Fruit fly (Drosophila melanogaster): ENCODE measurements around the gene CG13445.

CG13445 gene

dm6 chr3L:15794311-15794710 is 15.0 kb upstream of the CG13445 start (continued):
- no peak for TF ChIP-seq CG15479 (GFP tag; optimal IDR thresholded peaks at IDR 0.05)
- TF ChIP-seq CG6175 (GFP tag; IDR thresholded peaks at IDR 0.05), result no peak
- TF ChIP-seq CG13894 (tag; optimal IDR thresholded peaks at IDR 0.05), result no peak
- no peak for TF ChIP-seq CG12155 (GFP tag; optimal IDR thresholded peaks at IDR 0.05)
- TF ChIP-seq CG10565 (GFP tag; optimal IDR thresholded peaks at IDR 0.05), result no peak
- peak; percentile 27 for TF ChIP-seq sens (GFP tag)
- no peak for TF ChIP-seq CG6813 (GFP tag; optimal IDR thresholded peaks at IDR 0.05)
- TF ChIP-seq row (GFP tag; IDR thresholded peaks at IDR 0.05), result peak; percentile 82
- no peak for TF ChIP-seq CG17385 (GFP tag; optimal IDR thresholded peaks at IDR 0.05)
- peak; percentile 36 for TF ChIP-seq az2 (GFP tag; optimal IDR thresholded peaks at IDR 0.05)
- peak; percentile 49; the same call in 1 of the 2 replicates for TF ChIP-seq Atf6 (GFP tag; IDR thresholded peaks at IDR 0.05)
- TF ChIP-seq CG42726 (GFP tag; IDR thresholded peaks at IDR 0.05; ENCODE audit: partially characterized antibody), result no peak
- no peak for TF ChIP-seq tx (GFP tag; optimal IDR thresholded peaks at IDR 0.05)
- TF ChIP-seq nmo (GFP tag; optimal IDR thresholded peaks at IDR 0.05), result peak; percentile 57
- TF ChIP-seq CG12299 (tag; optimal IDR thresholded peaks at IDR 0.05), result no peak
- TF ChIP-seq Ada2b (GFP tag; IDR thresholded peaks at IDR 0.05), result peak; percentile 32; the same call in 1 of the 2 replicates
- TF ChIP-seq gem (tag; optimal IDR thresholded peaks at IDR 0.05), result peak; percentile 70
- no peak for TF ChIP-seq Hmx (GFP tag; optimal IDR thresholded peaks at IDR 0.05)
- TF ChIP-seq CG14050 (GFP tag; IDR thresholded peaks at IDR 0.05), result 0 out of 3 replicates have a peak, but pooled peaks have one; percentile 9
- no peak for TF ChIP-seq pum (GFP tag; optimal IDR thresholded peaks at IDR 0.05)
- no peak for TF ChIP-seq Vsx1 (GFP tag; optimal IDR thresholded peaks at IDR 0.05)
- no peak for TF ChIP-seq CG9876 (GFP tag; optimal IDR thresholded peaks at IDR 0.05)
- TF ChIP-seq CG30431 (GFP tag; optimal IDR thresholded peaks at IDR 0.05), result peak; percentile 29
- TF ChIP-seq p53 (GFP tag; optimal IDR thresholded peaks at IDR 0.05), result no peak
- TF ChIP-seq unc-4 (GFP tag; IDR thresholded peaks at IDR 0.05; ENCODE audit: partially characterized antibody), result no peak
- no peak for TF ChIP-seq cg (GFP tag; optimal IDR thresholded peaks at IDR 0.05)
- TF ChIP-seq crc (GFP tag; optimal IDR thresholded peaks at IDR 0.05), result no peak
- no peak for TF ChIP-seq cad (GFP tag; optimal IDR thresholded peaks at IDR 0.05)
- TF ChIP-seq tio (GFP tag; optimal IDR thresholded peaks at IDR 0.05), result peak; percentile 21
- TF ChIP-seq CG10209 (GFP tag; optimal IDR thresholded peaks at IDR 0.05), result peak; percentile 37
- TF ChIP-seq crp (GFP tag; optimal IDR thresholded peaks at IDR 0.05), result no peak
- peak; percentile 16 for TF ChIP-seq dmrt99B (tag; optimal IDR thresholded peaks at IDR 0.05)
- TF ChIP-seq CkIIα-i1 (GFP tag; IDR thresholded peaks at IDR 0.05), result no peak
- no peak for TF ChIP-seq Pdp1 (GFP tag; optimal IDR thresholded peaks at IDR 0.05)
- peak; percentile 75 for TF ChIP-seq CG10959 (GFP tag; IDR thresholded peaks at IDR 0.05)
- TF ChIP-seq lola (GFP tag; optimal IDR thresholded peaks at IDR 0.05), result peak in 1 of 3 experiments; percentile 72
- peak; percentile 25 for TF ChIP-seq CG1647 (GFP tag; optimal IDR thresholded peaks at IDR 0.05)
- no peak for TF ChIP-seq pzg (GFP tag; optimal IDR thresholded peaks at IDR 0.05)
- peak in 1 of 2 experiments; percentile 39 for TF ChIP-seq Hr51 (GFP tag; optimal IDR thresholded peaks at IDR 0.05)
- no peak for TF ChIP-seq HmgD (GFP tag; optimal IDR thresholded peaks at IDR 0.05)
- no peak for TF ChIP-seq CG30020 (tag; optimal IDR thresholded peaks at IDR 0.05)
- TF ChIP-seq CG1529 (GFP tag; optimal IDR thresholded peaks at IDR 0.05), result peak; percentile 13
- no peak for TF ChIP-seq ken (GFP tag; IDR thresholded peaks at IDR 0.05)
- TF ChIP-seq trem (tag; optimal IDR thresholded peaks at IDR 0.05), result no peak
- TF ChIP-seq CG13424 (tag; optimal IDR thresholded peaks at IDR 0.05), result peak; percentile 34
- TF ChIP-seq CG1602 (GFP tag; optimal IDR thresholded peaks at IDR 0.05), result peak; percentile 24
- no peak for TF ChIP-seq BtbVII (GFP tag; optimal IDR thresholded peaks at IDR 0.05)
- no peak for TF ChIP-seq Doc3 (GFP tag; IDR thresholded peaks at IDR 0.05; ENCODE audit: partially characterized antibody)
- 0 out of 3 replicates have a peak, but pooled peaks have one; percentile 36 for TF ChIP-seq Dbx (GFP tag; IDR thresholded peaks at IDR 0.05)
- TF ChIP-seq Adf1 (GFP tag; IDR thresholded peaks at IDR 0.05), result no peak
